Worm (Caenorhabditis elegans): ENCODE data around the gene plpp-1.1.

plpp-1.1 gene

DNA sequence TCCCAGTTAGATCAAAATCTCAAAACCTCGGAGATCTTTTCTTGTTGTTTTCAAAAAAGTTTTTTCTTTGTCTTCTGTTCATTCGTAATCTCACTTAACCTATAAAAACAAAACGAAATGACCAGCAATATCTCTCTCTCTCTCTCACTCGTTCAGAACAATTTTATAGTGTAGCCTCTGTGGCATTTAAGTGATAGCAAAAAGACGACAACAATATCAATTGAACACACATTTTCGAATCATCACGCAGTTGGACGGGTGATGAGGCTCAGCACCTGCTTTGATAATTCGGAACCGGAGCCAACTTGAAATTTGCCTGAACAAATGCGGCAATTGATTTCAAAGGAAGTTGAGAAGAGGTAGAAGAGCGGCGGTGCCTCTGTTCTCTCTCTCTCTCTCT lies 24.6 kb upstream of the plpp-1.1 start:
- TF ChIP-seq ztf-1 (GFP tag; conservative IDR thresholded peaks at IDR 0.05): no peak
- no peak for TF ChIP-seq mdl-1 (tag; optimal IDR thresholded peaks at IDR 0.05)
- peak; percentile 8 for TF ChIP-seq nhr-129 (tag; optimal IDR thresholded peaks at IDR 0.05)

DNA sequence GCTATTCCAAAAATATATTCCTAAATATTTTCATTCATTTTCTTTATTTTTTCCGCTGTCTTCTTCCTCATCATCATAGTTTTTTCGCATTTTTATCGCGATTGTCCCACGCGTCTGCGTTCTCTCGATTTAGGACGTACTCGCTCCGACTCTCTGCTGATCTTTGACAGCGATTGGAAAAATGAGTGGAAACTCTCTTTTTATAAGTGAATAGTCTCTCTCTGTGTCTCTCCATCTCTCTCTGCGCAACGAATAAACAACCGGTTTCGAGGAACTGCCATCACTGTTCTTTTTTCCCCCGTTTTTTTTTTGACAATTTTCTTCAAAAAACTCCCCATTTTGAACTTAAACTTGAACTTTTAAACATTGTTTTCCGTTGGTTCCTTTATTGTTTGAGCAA lies 23.6 kb upstream of the plpp-1.1 start:
- TF ChIP-seq ama-1 (optimal IDR thresholded peaks at IDR 0.05) (no peak), unc-55 (GFP tag; optimal IDR thresholded peaks at IDR 0.05) (no peak), nhr-21 (tag; optimal IDR thresholded peaks at IDR 0.05) (no peak), F13H6.1 (tag; optimal IDR thresholded peaks at IDR 0.05) (peak; percentile 47), ZK546.5 (tag; optimal IDR thresholded peaks at IDR 0.05) (no peak), sma-9 (GFP tag; optimal IDR thresholded peaks at IDR 0.05) (peak; percentile 69), sma-9 (tag; optimal IDR thresholded peaks at IDR 0.05) (no peak), dmd-4 (tag; optimal IDR thresholded peaks at IDR 0.05) (no peak), nhr-23 (tag; optimal IDR thresholded peaks at IDR 0.05) (no peak), nhr-77 (tag; optimal IDR thresholded peaks at IDR 0.05) (no peak), egl-27 (tag; optimal IDR thresholded peaks at IDR 0.05) (no peak), lin-11 (tag; optimal IDR thresholded peaks at IDR 0.05) (no peak), snpc-4 (tag; optimal IDR thresholded peaks at IDR 0.05) (no peak), mbf-1 (tag; optimal IDR thresholded peaks at IDR 0.05) (no peak), sem-4 (tag; optimal IDR thresholded peaks at IDR 0.05) (peak; percentile 3), nhr-6 (tag; optimal IDR thresholded peaks at IDR 0.05) (no peak), elt-1 (tag; optimal IDR thresholded peaks at IDR 0.05) (no peak), blmp-1 (tag; optimal IDR thresholded peaks at IDR 0.05; ENCODE audit: insufficient read depth) (peak; percentile 60), fos-1 (tag; optimal IDR thresholded peaks at IDR 0.05) (peak; percentile 24), nhr-10 (tag; optimal IDR thresholded peaks at IDR 0.05) (no peak), ztf-1 (GFP tag; conservative IDR thresholded peaks at IDR 0.05) (no peak), ztf-4 (tag; optimal IDR thresholded peaks at IDR 0.05) (no peak), lin-39 (tag; optimal IDR thresholded peaks at IDR 0.05) (no peak), unc-62 (GFP tag; optimal IDR thresholded peaks at IDR 0.05) (no peak), sma-3 (GFP tag; optimal IDR thresholded peaks at IDR 0.05) (peak; percentile 14), nhr-237 (tag; optimal IDR thresholded peaks at IDR 0.05) (no peak), nhr-25 (tag; optimal IDR thresholded peaks at IDR 0.05) (peak; percentile 82), elt-3 (tag; optimal IDR thresholded peaks at IDR 0.05) (no peak), nhr-129 (tag; optimal IDR thresholded peaks at IDR 0.05) (peak; percentile 9), C34F6.9 (tag; optimal IDR thresholded peaks at IDR 0.05) (peak; percentile 6), nhr-12 (tag; optimal IDR thresholded peaks at IDR 0.05) (no peak), crh-2 (tag; optimal IDR thresholded peaks at IDR 0.05) (peak; percentile 12), lin-13 (GFP tag; optimal IDR thresholded peaks at IDR 0.05) (no peak), R02D3.7 (tag; optimal IDR thresholded peaks at IDR 0.05) (no peak), ceh-16 (tag; optimal IDR thresholded peaks at IDR 0.05) (no peak), mdl-1 (tag; optimal IDR thresholded peaks at IDR 0.05) (no peak), alr-1 (tag; optimal IDR thresholded peaks at IDR 0.05) (no peak), aly-2 (tag; optimal IDR thresholded peaks at IDR 0.05) (no peak), nhr-11 (tag; optimal IDR thresholded peaks at IDR 0.05) (no peak), ztf-11 (tag; optimal IDR thresholded peaks at IDR 0.05) (no peak), skn-1 (tag; optimal IDR thresholded peaks at IDR 0.05) (no peak), zag-1 (tag; optimal IDR thresholded peaks at IDR 0.05) (no peak), ceh-82 (tag; optimal IDR thresholded peaks at IDR 0.05) (no peak), mab-5 (tag; optimal IDR thresholded peaks at IDR 0.05) (no peak), Y55F3AM.14 (GFP tag; optimal IDR thresholded peaks at IDR 0.05) (no peak), peb-1 (tag; optimal IDR thresholded peaks at IDR 0.05) (no peak), unc-39 (tag; optimal IDR thresholded peaks at IDR 0.05) (no peak), gmeb-1 (tag; optimal IDR thresholded peaks at IDR 0.05) (peak; percentile 17), lsy-2 (tag; optimal IDR thresholded peaks at IDR 0.05) (peak in 1 of 2 experiments; percentile 12)
